Fruit fly (Drosophila melanogaster): ENCODE measurements around the gene Nemp.

Gene Nemp

DNA sequence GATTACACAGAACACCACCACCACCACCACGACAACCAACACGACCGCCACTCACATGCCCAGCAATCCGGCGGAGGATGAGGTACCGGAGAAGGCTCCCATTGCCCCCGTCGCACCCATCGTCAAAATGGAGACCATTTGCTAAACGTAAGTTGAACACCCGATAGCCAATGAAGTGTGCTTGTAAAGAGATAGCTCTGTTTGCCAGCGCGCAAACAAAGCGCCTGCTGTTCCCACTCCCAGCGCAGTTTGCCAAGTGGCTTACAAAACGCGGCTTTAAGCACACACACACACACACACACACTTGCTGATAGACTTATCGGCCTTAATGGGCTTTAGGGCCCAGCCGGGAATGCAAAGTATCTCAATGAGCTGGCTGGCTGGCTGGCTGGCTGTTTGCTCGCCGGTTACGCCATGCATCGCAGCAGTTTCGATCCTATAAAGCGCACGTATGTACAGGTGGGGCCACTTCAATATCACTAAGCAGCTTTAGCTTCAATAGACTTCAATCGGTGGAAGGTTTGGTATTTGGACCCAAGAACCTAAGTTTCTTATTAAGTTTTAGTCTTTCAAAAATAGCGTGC is 11.4 kb downstream of the Nemp start (continued):
- TF ChIP-seq CG9817 (tag; optimal IDR thresholded peaks at IDR 0.05) (no peak), wdn (GFP tag; IDR thresholded peaks at IDR 0.05) (no peak), CG16863 (GFP tag; optimal IDR thresholded peaks at IDR 0.05) (no peak), Ada2b (GFP tag; IDR thresholded peaks at IDR 0.05) (no peak), CG1792 (GFP tag; optimal IDR thresholded peaks at IDR 0.05) (no peak), sqz (GFP tag; optimal IDR thresholded peaks at IDR 0.05) (no peak), dmrt11E (tag; optimal IDR thresholded peaks at IDR 0.05) (no peak), peb (GFP tag; IDR thresholded peaks at IDR 0.05) (no peak), CG6813 (GFP tag; optimal IDR thresholded peaks at IDR 0.05) (no peak), CG15073 (GFP tag; optimal IDR thresholded peaks at IDR 0.05) (no peak), pan (optimal IDR thresholded peaks at IDR 0.05) (no peak), pan (GFP tag; optimal IDR thresholded peaks at IDR 0.05 in 1 of 2, IDR thresholded peaks at IDR 0.05 in 1 of 2) (no peak), CG12769 (tag; optimal IDR thresholded peaks at IDR 0.05) (peak; percentile 7), mam (GFP tag; optimal IDR thresholded peaks at IDR 0.05) (no peak), disco-r (GFP tag; optimal IDR thresholded peaks at IDR 0.05) (no peak), HLH3B (GFP tag; IDR thresholded peaks at IDR 0.05) (0 out of 2 replicates have a peak, but pooled peaks have one; percentile 16), CG11093 (GFP tag; IDR thresholded peaks at IDR 0.05) (no peak), CG1603 (tag; optimal IDR thresholded peaks at IDR 0.05) (no peak), jumu (GFP tag; optimal IDR thresholded peaks at IDR 0.05) (no peak), schlank (tag; optimal IDR thresholded peaks at IDR 0.05) (no peak), bigmax (GFP tag; optimal IDR thresholded peaks at IDR 0.05) (no peak), ci (GFP tag; IDR thresholded peaks at IDR 0.05) (no peak), CG6854 (GFP tag; optimal IDR thresholded peaks at IDR 0.05) (no peak), dm (GFP tag; optimal IDR thresholded peaks at IDR 0.05) (no peak), CG8089 (GFP tag; optimal IDR thresholded peaks at IDR 0.05) (no peak), Tbp (GFP tag; optimal IDR thresholded peaks at IDR 0.05) (no peak), nom (GFP tag; optimal IDR thresholded peaks at IDR 0.05) (no peak), sna (GFP tag; IDR thresholded peaks at IDR 0.05; ENCODE audit: partially characterized antibody) (no peak), Fer1 (GFP tag; optimal IDR thresholded peaks at IDR 0.05) (no peak), GATAe (GFP tag; conservative IDR thresholded peaks at IDR 0.05) (no peak), CG2712 (tag; optimal IDR thresholded peaks at IDR 0.05) (no peak), slou (GFP tag; optimal IDR thresholded peaks at IDR 0.05) (no peak), ap (GFP tag; IDR thresholded peaks at IDR 0.05) (no peak), sens (GFP tag) (peak; percentile 78), CoRest (tag; optimal IDR thresholded peaks at IDR 0.05) (no peak), CG9215 (GFP tag; IDR thresholded peaks at IDR 0.05) (no peak), ro (GFP tag; IDR thresholded peaks at IDR 0.05) (no peak), CG12236 (GFP tag; optimal IDR thresholded peaks at IDR 0.05) (no peak), tin (GFP tag; optimal IDR thresholded peaks at IDR 0.05) (no peak), CG30431 (GFP tag; optimal IDR thresholded peaks at IDR 0.05) (no peak), CG18476 (GFP tag; optimal IDR thresholded peaks at IDR 0.05) (no peak), HmgZ (tag; optimal IDR thresholded peaks at IDR 0.05) (no peak), CG10462 (GFP tag; optimal IDR thresholded peaks at IDR 0.05) (no peak), pzg (GFP tag; optimal IDR thresholded peaks at IDR 0.05) (no peak), danr (GFP tag; IDR thresholded peaks at IDR 0.05) (no peak), eve (GFP tag; optimal IDR thresholded peaks at IDR 0.05) (no peak), CG43689 (GFP tag; IDR thresholded peaks at IDR 0.05) (no peak), cwo (GFP tag; optimal IDR thresholded peaks at IDR 0.05) (no peak), Hsf (GFP tag; optimal IDR thresholded peaks at IDR 0.05) (no peak), CG18262 (tag; optimal IDR thresholded peaks at IDR 0.05) (no peak), CG30403 (GFP tag; optimal IDR thresholded peaks at IDR 0.05) (no peak), BEAF-32 (GFP tag; optimal IDR thresholded peaks at IDR 0.05) (no peak)

Measured in whole organism, embryonic.